Worm (Caenorhabditis elegans) whole organism, L1 larva: Measurements from ENCODE around the gene ZK121.2.

ENCODE experiments used
- C16A3.4 ChIP-seq: fragments of 150-350 bp; optimal IDR thresholded peaks from 2 replicates; lab custom pipeline; 2014; ENCODE audit warnings: missing biosample characterization, missing genetic modification characterization
- F16B12.6 ChIP-seq: fragments of 150-350 bp; optimal IDR thresholded peaks from 2 replicates; lab custom pipeline; 2014; ENCODE audit warnings: missing biosample characterization, missing genetic modification characterization
- Y116A8C.19 ChIP-seq: sonication (generic microtip); optimal IDR thresholded peaks from 2 replicates; lab custom pipeline; 2016; ENCODE audit warnings: missing compliant biosample characterization, missing genetic modification characterization, borderline replicate concordance
- alr-1 ChIP-seq: fragments of 200-800 bp; sonication (Bioruptor generic); optimal IDR thresholded peaks from 2 replicates; lab custom pipeline; 2018; ENCODE audit warnings: borderline replicate concordance, mild to moderate bottlenecking, missing genetic modification characterization, missing compliant biosample characterization
- blmp-1 ChIP-seq: fragments of 150-350 bp; optimal IDR thresholded peaks from 2 replicates; lab custom pipeline; 2014; ENCODE audit warnings: missing biosample characterization, missing genetic modification characterization
- ceh-63 ChIP-seq: fragments of 200-800 bp; sonication (Bioruptor generic); optimal IDR thresholded peaks from 2 replicates; lab custom pipeline; 2018; ENCODE audit warnings: mild to moderate bottlenecking, missing genetic modification characterization, missing compliant biosample characterization
- ceh-82 ChIP-seq, 3 experiments: fragments of 150-350 bp in 1 of 3; sonication (generic microtip) in 2 of 3; optimal IDR thresholded peaks; 2 replicates each; lab custom pipeline; 2014 to 2017; ENCODE audit warnings: missing biosample characterization in 3 of 3, missing genetic modification characterization in 3 of 3
- dpl-1 ChIP-seq, 3 experiments: fragments of 150-350 bp in 2 of 3; sonication (generic microtip) in 1 of 3; optimal IDR thresholded peaks; 2 replicates each; lab custom pipeline; 2014 to 2017; ENCODE audit warnings: missing biosample characterization in 3 of 3, missing genetic modification characterization in 3 of 3, missing genetic modification reagents in 3 of 3
- efl-1 ChIP-seq, 4 experiments: fragments of 150-350 bp; optimal IDR thresholded peaks in 3 of 4; peaks in 1 of 4; 1 replicate in 1 of 4; 2 replicates in 3 of 4; lab custom pipeline; 2014; ENCODE audit warnings: missing biosample characterization in 2 of 4, missing genetic modification characterization in 2 of 4, missing genetic modification reagents in 2 of 4
- egl-13 ChIP-seq: sonication (generic microtip); optimal IDR thresholded peaks from 2 replicates; lab custom pipeline; 2016; ENCODE audit warnings: missing genotype, missing genetic modification reagents, missing genetic modification characterization, missing compliant biosample characterization
- egl-27 ChIP-seq, 2 experiments: fragments of 150-350 bp in 1 of 2; sonication (generic microtip); optimal IDR thresholded peaks; 3 replicates each; lab custom pipeline; 2017 to 2018; ENCODE audit warnings: missing biosample characterization in 2 of 2, missing genetic modification characterization in 2 of 2, missing genetic modification reagents in 2 of 2
- elt-3 ChIP-seq, 6 experiments: fragments of 150-350 bp in 1 of 6; sonication (generic microtip); optimal IDR thresholded peaks; 2 replicates each; lab custom pipeline; 2017 to 2018; ENCODE audit warnings: missing biosample characterization in 6 of 6, missing genetic modification characterization in 6 of 6, inconsistent platforms in 1 of 6
- fkh-4 ChIP-seq: sonication (generic microtip); optimal IDR thresholded peaks from 2 replicates; lab custom pipeline; 2016; ENCODE audit warnings: missing compliant biosample characterization, missing genetic modification characterization, borderline replicate concordance
- grh-1 ChIP-seq: fragments of 200-800 bp; sonication (Bioruptor generic); IDR thresholded peaks from 2 replicates; pipeline ENCODE4 v1.3.6; 2022; ENCODE audit warnings: missing genetic modification reagents, missing genetic modification characterization, missing compliant biosample characterization
- hlh-17 ChIP-seq: fragments of 200-800 bp; sonication (Bioruptor generic); optimal IDR thresholded peaks from 2 replicates; lab custom pipeline; 2018; ENCODE audit warnings: missing genetic modification characterization, mild to moderate bottlenecking, missing compliant biosample characterization, moderate library complexity, borderline replicate concordance
- hlh-4 ChIP-seq: sonication (generic microtip); optimal IDR thresholded peaks from 2 replicates; lab custom pipeline; 2016; ENCODE audit warnings: mild to moderate bottlenecking, missing genetic modification characterization, missing compliant biosample characterization
- hpl-2 ChIP-seq: fragments of 150-350 bp; optimal IDR thresholded peaks from 2 replicates; lab custom pipeline; 2014; ENCODE audit warnings: missing biosample characterization, missing genetic modification reagents, missing genetic modification characterization
- irx-1 ChIP-seq: sonication (generic microtip); optimal IDR thresholded peaks from 2 replicates; lab custom pipeline; 2016; ENCODE audit warnings: missing genetic modification characterization, missing compliant biosample characterization
- lin-14 ChIP-seq: fragments of 200-800 bp; sonication (Bioruptor generic); optimal IDR thresholded peaks from 2 replicates; lab custom pipeline; 2018; ENCODE audit warnings: mild to moderate bottlenecking, missing genetic modification characterization, moderate library complexity, missing compliant biosample characterization
- lin-15B ChIP-seq: fragments of 150-350 bp; sonication (generic microtip); optimal IDR thresholded peaks from 3 replicates; lab custom pipeline; 2014; ENCODE audit warnings: missing biosample characterization, missing genetic modification characterization
- lin-35 ChIP-seq, 2 experiments: fragments of 150-350 bp; optimal IDR thresholded peaks; 2 replicates each; lab custom pipeline; 2014; ENCODE audit warnings: missing biosample characterization in 2 of 2, missing genetic modification characterization in 2 of 2, missing genetic modification reagents in 2 of 2
- lin-39 ChIP-seq: fragments of 150-350 bp; optimal IDR thresholded peaks from 2 replicates; lab custom pipeline; 2014; ENCODE audit warnings: missing biosample characterization, missing genetic modification reagents, missing genetic modification characterization
- lsy-2 ChIP-seq, 2 experiments: fragments of 150-350 bp; optimal IDR thresholded peaks; 2 replicates each; lab custom pipeline; 2014; ENCODE audit warnings: missing biosample characterization in 2 of 2, missing genetic modification characterization in 2 of 2
- mdl-1 ChIP-seq, 2 experiments: fragments of 150-350 bp; optimal IDR thresholded peaks; 2 replicates each; lab custom pipeline; 2014 to 2017; ENCODE audit warnings: missing biosample characterization in 2 of 2, missing genetic modification characterization in 2 of 2, inconsistent platforms in 1 of 2
- mef-2 ChIP-seq: fragments of 150-350 bp; optimal IDR thresholded peaks from 2 replicates; lab custom pipeline; 2014; ENCODE audit warnings: missing biosample characterization, missing genetic modification characterization
- mep-1 ChIP-seq: fragments of 150-350 bp; optimal IDR thresholded peaks from 2 replicates; lab custom pipeline; 2014; ENCODE audit warnings: missing biosample characterization, missing genetic modification characterization
- nhr-19 ChIP-seq: fragments of 200-800 bp; sonication (Bioruptor generic); conservative IDR thresholded peaks from 2 replicates; pipeline ENCODE4 v1.3.6; 2022; ENCODE audit warnings: missing genetic modification characterization, missing compliant biosample characterization
- nhr-20 ChIP-seq: sonication (generic microtip); optimal IDR thresholded peaks from 2 replicates; lab custom pipeline; 2016; ENCODE audit warnings: mild to moderate bottlenecking, missing genetic modification characterization, missing compliant biosample characterization
- nhr-237 ChIP-seq: fragments of 150-350 bp; optimal IDR thresholded peaks from 2 replicates; lab custom pipeline; 2014; ENCODE audit warnings: missing biosample characterization, missing genetic modification characterization
- nhr-71 ChIP-seq: sonication (generic microtip); optimal IDR thresholded peaks from 2 replicates; lab custom pipeline; 2016; ENCODE audit warnings: mild to moderate bottlenecking, missing genetic modification characterization, moderate library complexity, missing compliant biosample characterization
- nhr-77 ChIP-seq: fragments of 150-350 bp; optimal IDR thresholded peaks from 2 replicates; lab custom pipeline; 2014; ENCODE audit warnings: missing biosample characterization, missing genetic modification characterization
- pag-3 ChIP-seq: sonication (generic microtip); optimal IDR thresholded peaks from 2 replicates; lab custom pipeline; 2017; ENCODE audit warnings: missing genetic modification characterization, mild to moderate bottlenecking, missing compliant biosample characterization, antibody characterized with exemption, borderline replicate concordance; ENCODE audit not compliant: insufficient read depth
- pax-3 ChIP-seq: fragments of 200-800 bp; sonication (Bioruptor generic); optimal IDR thresholded peaks from 2 replicates; lab custom pipeline; 2018; ENCODE audit warnings: mild to moderate bottlenecking, missing genetic modification characterization, moderate library complexity, missing compliant biosample characterization
- rnt-1 ChIP-seq: sonication (generic microtip); optimal IDR thresholded peaks from 2 replicates; lab custom pipeline; 2016; ENCODE audit warnings: mild to moderate bottlenecking, missing genetic modification characterization, moderate library complexity, missing compliant biosample characterization
- skn-1 ChIP-seq: fragments of 150-350 bp; optimal IDR thresholded peaks from 2 replicates; lab custom pipeline; 2014; ENCODE audit warnings: missing biosample characterization, missing genetic modification characterization
- snpc-4 ChIP-seq: fragments of 150-350 bp; optimal IDR thresholded peaks from 2 replicates; lab custom pipeline; 2014; ENCODE audit warnings: missing biosample characterization, missing genetic modification characterization
- snu-23 ChIP-seq: sonication (generic microtip); optimal IDR thresholded peaks from 2 replicates; lab custom pipeline; 2016; ENCODE audit warnings: missing genetic modification characterization, missing compliant biosample characterization
- sox-4 ChIP-seq: sonication (generic microtip); optimal IDR thresholded peaks from 2 replicates; lab custom pipeline; 2016; ENCODE audit warnings: missing genetic modification characterization, missing compliant biosample characterization
- unc-130 ChIP-seq: fragments of 150-350 bp; optimal IDR thresholded peaks from 2 replicates; lab custom pipeline; 2017; ENCODE audit warnings: missing biosample characterization, missing genetic modification characterization, inconsistent platforms
- unc-30 ChIP-seq: sonication (generic microtip); optimal IDR thresholded peaks from 2 replicates; lab custom pipeline; 2017; ENCODE audit warnings: missing biosample characterization, missing genetic modification characterization
- unc-62 ChIP-seq: fragments of 150-350 bp; optimal IDR thresholded peaks from 2 replicates; lab custom pipeline; 2014; ENCODE audit warnings: missing biosample characterization, missing genetic modification reagents, missing genetic modification characterization
- zag-1 ChIP-seq: fragments of 150-350 bp; optimal IDR thresholded peaks from 2 replicates; lab custom pipeline; 2014; ENCODE audit warnings: missing biosample characterization, missing genetic modification characterization
- ztf-11 ChIP-seq, 2 experiments: sonication (generic microtip); optimal IDR thresholded peaks; 2 replicates each; lab custom pipeline; 2016 to 2017; ENCODE audit warnings: missing genetic modification characterization in 2 of 2, missing biosample characterization in 1 of 2, missing compliant biosample characterization in 1 of 2

Gene ZK121.2

ce11 chrIII:5372884-5373283, 31.4 kb downstream of the ZK121.2 start (continued):
- TF ChIP-seq pag-3 (no peak), nhr-71 (tag; lab: Kevin White, UChicago) (peak; percentile 24), hlh-4 (tag; lab: Kevin White, UChicago) (no peak), lin-15B (no peak), ztf-11 (tag; optimal IDR thresholded peaks at IDR 0.05; lab: Kevin White, UChicago) (no peak), mdl-1 (tag; optimal IDR thresholded peaks at IDR 0.05; lab: Kevin White, UChicago) (peak in 1 of 2 experiments; percentile 25), lin-35 (GFP tag; optimal IDR thresholded peaks at IDR 0.05; lab: Kevin White, UChicago) (peak in 1 of 2 experiments; percentile 50), ceh-82 (tag; optimal IDR thresholded peaks at IDR 0.05; lab: Kevin White, UChicago) (no peak)
- TF ChIP-seq, all 84 proteins: peak for 11

ce11 chrIII:5373715-5374114, 32.2 kb downstream of the ZK121.2 start:
- TF ChIP-seq nhr-77 (no peak), nhr-19 (GFP tag; lab: Robert Waterston, UW) (no peak), egl-13 (no peak), efl-1 (optimal IDR thresholded peaks at IDR 0.05; lab: Kevin White, UChicago) (no peak), efl-1 (GFP tag; optimal IDR thresholded peaks at IDR 0.05 in 1 of 2; lab: Kevin White, UChicago) (peak in 1 of 2 experiments; percentile 90), nhr-20 (tag; lab: Kevin White, UChicago) (no peak), blmp-1 (tag; lab: Kevin White, UChicago) (peak; percentile 7), mdl-1 (tag; optimal IDR thresholded peaks at IDR 0.05; lab: Kevin White, UChicago) (no peak)
- TF ChIP-seq, all 84 proteins: peak for 2

- TF ChIP-seq nhr-71 (tag; lab: Kevin White, UChicago) (no peak), ceh-63 (GFP tag; lab: Kevin White, UChicago) (no peak), efl-1 (optimal IDR thresholded peaks at IDR 0.05; lab: Kevin White, UChicago) (no peak), efl-1 (GFP tag; optimal IDR thresholded peaks at IDR 0.05 in 1 of 2; lab: Kevin White, UChicago) (peak in 1 of 2 experiments; percentile 61), ztf-11 (tag; optimal IDR thresholded peaks at IDR 0.05; lab: Kevin White, UChicago) (no peak), nhr-20 (tag; lab: Kevin White, UChicago) (no peak), pax-3 (no peak), skn-1 (no peak), unc-62 (GFP tag; lab: Kevin White, UChicago) (no peak), lin-14 (GFP tag; lab: Kevin White, UChicago) (peak; percentile 35)
These were observed 33.6 kb downstream of the ZK121.2 start for ce11 chrIII:5375001-5375532.

- TF ChIP-seq snu-23 (GFP tag; lab: Kevin White, UChicago) = peak; percentile 26
- TF ChIP-seq mep-1 (tag; lab: Kevin White, UChicago) = peak; percentile 27
- peak; percentile 31 to 64 for TF ChIP-seq lin-35 (GFP tag; optimal IDR thresholded peaks at IDR 0.05; lab: Kevin White, UChicago)
- TF ChIP-seq blmp-1 (tag; lab: Kevin White, UChicago) = peak; percentile 21
- TF ChIP-seq irx-1 (tag; lab: Kevin White, UChicago) = no peak
- TF ChIP-seq lin-39 (tag; lab: Kevin White, UChicago) = no peak
- no peak for TF ChIP-seq fkh-4 (tag; lab: Kevin White, UChicago)
- peak in 1 of 2 experiments; percentile 46 for TF ChIP-seq mdl-1 (tag; optimal IDR thresholded peaks at IDR 0.05; lab: Kevin White, UChicago)
- TF ChIP-seq efl-1 (optimal IDR thresholded peaks at IDR 0.05; lab: Kevin White, UChicago) = peak; percentile 36 to 43
- TF ChIP-seq efl-1 (GFP tag; optimal IDR thresholded peaks at IDR 0.05 in 1 of 2; lab: Kevin White, UChicago) = peak; percentile 39 to 90
- TF ChIP-seq zag-1 = no peak
- no peak for TF ChIP-seq hpl-2
- TF ChIP-seq sox-4 (tag; lab: Kevin White, UChicago) = no peak
- TF ChIP-seq snpc-4 (tag; lab: Kevin White, UChicago) = no peak
- no peak for TF ChIP-seq grh-1 (GFP tag; lab: Robert Waterston, UW)
- no peak for TF ChIP-seq hlh-17 (GFP tag; lab: Kevin White, UChicago)
- TF ChIP-seq elt-3 (tag; optimal IDR thresholded peaks at IDR 0.05; lab: Kevin White, UChicago) = no peak
- no peak for TF ChIP-seq F16B12.6
- TF ChIP-seq egl-27 (tag; optimal IDR thresholded peaks at IDR 0.05; lab: Kevin White, UChicago) = no peak
- TF ChIP-seq lsy-2 (tag; optimal IDR thresholded peaks at IDR 0.05; lab: Kevin White, UChicago) = peak in 1 of 2 experiments; percentile 46
- TF ChIP-seq rnt-1 (tag; lab: Kevin White, UChicago) = peak; percentile 4
- TF ChIP-seq nhr-71 (tag; lab: Kevin White, UChicago) = peak; percentile 20
- no peak for TF ChIP-seq Y116A8C.19 (tag; lab: Kevin White, UChicago)
- peak; percentile 21 for TF ChIP-seq C16A3.4 (tag; lab: Kevin White, UChicago)
- TF ChIP-seq alr-1 (tag; lab: Kevin White, UChicago) = no peak
- TF ChIP-seq unc-130 (tag; lab: Kevin White, UChicago) = no peak
- TF ChIP-seq nhr-237 (tag; lab: Kevin White, UChicago) = no peak
- no peak for TF ChIP-seq mef-2
- peak; percentile 2 to 57 (median 27) for TF ChIP-seq dpl-1 (GFP tag; optimal IDR thresholded peaks at IDR 0.05; lab: Kevin White, UChicago)
- no peak for TF ChIP-seq unc-30 (tag; lab: Kevin White, UChicago)
- TF ChIP-seq, all 84 proteins: peak for 11
These were observed 38.4 kb downstream of the ZK121.2 start, which contains the start of gene paqr-2 for ce11 chrIII:5379879-5380331. TSS of gene paqr-2 (minus strand) at chrIII:5379929.
